Worm (Caenorhabditis elegans) whole organism, L4/young adult: ENCODE measurements around the gene nhr-60.

ENCODE experiments used
- W03F9.2 ChIP-seq: fragments of 150-350 bp; optimal IDR thresholded peaks from 2 replicates; lab custom pipeline; 2014; ENCODE audit warnings: missing biosample characterization, missing genetic modification characterization
- dao-5 ChIP-seq: sonication (generic microtip); optimal IDR thresholded peaks from 2 replicates; lab custom pipeline; 2016; ENCODE audit warnings: missing genotype, missing genetic modification characterization, moderate library complexity, missing compliant biosample characterization
- him-1 ChIP-seq: sonication (generic microtip); optimal IDR thresholded peaks from 2 replicates; lab custom pipeline; 2016; ENCODE audit warnings: missing genotype, missing genetic modification reagents, missing genetic modification characterization, missing compliant biosample characterization

DNA sequence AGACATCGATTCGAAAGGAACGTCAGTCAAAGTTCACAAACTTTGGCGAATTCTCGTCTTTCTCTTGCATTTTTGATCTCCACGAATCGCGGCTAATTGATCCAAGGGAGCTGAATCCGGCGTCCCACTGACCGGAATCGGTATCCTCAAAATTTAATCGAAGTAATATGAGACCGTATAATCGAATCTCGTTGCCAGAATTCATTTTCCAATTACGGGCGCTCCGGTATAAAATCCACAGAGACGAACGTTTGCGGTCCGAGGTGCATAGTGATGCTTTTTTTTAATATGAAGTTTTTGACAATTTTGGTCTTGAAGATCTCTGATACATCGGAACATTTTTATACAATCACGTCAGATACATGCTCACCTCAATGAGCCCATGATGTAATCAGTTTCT is 15.4 kb downstream of the nhr-60 start:
- TF ChIP-seq him-1 (tag; lab: Kevin White, UChicago) (no peak), dao-5 (no peak), W03F9.2 (tag; lab: Kevin White, UChicago) (no peak)
